Worm (Caenorhabditis elegans) whole organism, young adult: ENCODE measurements around the gene die-1.
A peak's percentile ranks its signal among the peaks of the same experiment; 100 is the strongest.

Experiments
- B0019.2 ChIP-seq: fragments of 200-800 bp; sonication (Bioruptor generic); conservative IDR thresholded peaks from 2 replicates; pipeline ENCODE4 v1.3.6; 2022; ENCODE audit warnings: missing genetic modification reagents, missing genetic modification characterization, missing compliant biosample characterization
- B0336.3 ChIP-seq: fragments of 200-800 bp; sonication (Bioruptor generic); IDR thresholded peaks from 2 replicates; pipeline ENCODE4 v1.3.6; 2022; ENCODE audit warnings: missing genetic modification characterization, missing compliant biosample characterization
- C06A6.2 ChIP-seq: fragments of 200-800 bp; sonication (Bioruptor generic); conservative IDR thresholded peaks from 2 replicates; pipeline ENCODE4 v1.3.6; 2022; ENCODE audit warnings: missing genetic modification characterization, missing compliant biosample characterization
- F23B12.7 ChIP-seq: sonication (generic microtip); optimal IDR thresholded peaks from 2 replicates; lab custom pipeline; 2017; ENCODE audit warnings: missing genetic modification characterization, mild to moderate bottlenecking, missing compliant biosample characterization, antibody characterized with exemption, moderate library complexity; ENCODE audit not compliant: insufficient read depth
- F55B11.4 ChIP-seq: sonication (generic microtip); optimal IDR thresholded peaks from 2 replicates; lab custom pipeline; 2016; ENCODE audit warnings: missing compliant biosample characterization, missing genetic modification characterization, borderline replicate concordance; ENCODE audit not compliant: insufficient read depth
- K11D2.4 ChIP-seq: fragments of 200-800 bp; sonication (Bioruptor generic); IDR thresholded peaks from 2 replicates; pipeline ENCODE4 v1.3.6; 2022; ENCODE audit warnings: missing genetic modification reagents, missing genetic modification characterization, missing compliant biosample characterization
- Y56A3A.18 ChIP-seq: fragments of 200-800 bp; sonication (Bioruptor generic); IDR thresholded peaks from 2 replicates; pipeline ENCODE4 v1.3.6; 2022; ENCODE audit warnings: missing genetic modification reagents, missing genetic modification characterization, missing compliant biosample characterization
- Y79H2A.3 ChIP-seq: fragments of 200-800 bp; sonication (Bioruptor generic); conservative IDR thresholded peaks from 2 replicates; pipeline ENCODE4 v1.3.6; 2022; ENCODE audit warnings: missing genetic modification reagents, missing genetic modification characterization, missing compliant biosample characterization
- akir-1 ChIP-seq: fragments of 200-800 bp; sonication (Bioruptor generic); optimal IDR thresholded peaks from 2 replicates; lab custom pipeline; 2018; ENCODE audit warnings: mild to moderate bottlenecking, missing genetic modification characterization, moderate library complexity, missing compliant biosample characterization
- ama-1 ChIP-seq, 3 experiments: fragments of 150-350 bp in 1 of 3; sonication (generic microtip) in 2 of 3; optimal IDR thresholded peaks; 2 replicates each; lab custom pipeline; 2014 to 2018; ENCODE audit warnings: missing biosample characterization in 2 of 3, missing genetic modification characterization in 2 of 3, missing genetic modification reagents in 2 of 3
- athp-1 ChIP-seq: sonication (generic microtip); optimal IDR thresholded peaks from 2 replicates; lab custom pipeline; 2017; ENCODE audit warnings: mild to moderate bottlenecking, missing genetic modification characterization, missing compliant biosample characterization
- bed-2 ChIP-seq: fragments of 200-800 bp; sonication (Bioruptor generic); IDR thresholded peaks from 2 replicates; pipeline ENCODE4 v1.3.6; 2022; ENCODE audit warnings: missing genetic modification reagents, missing genetic modification characterization, missing compliant biosample characterization
- ccch-3 ChIP-seq: fragments of 200-800 bp; sonication (Bioruptor generic); optimal IDR thresholded peaks from 2 replicates; lab custom pipeline; 2018; ENCODE audit warnings: mild to moderate bottlenecking, missing genetic modification characterization, missing compliant biosample characterization
- ceh-100 ChIP-seq: fragments of 200-800 bp; sonication (Bioruptor generic); IDR thresholded peaks from 2 replicates; pipeline ENCODE4 v1.3.6; 2022; ENCODE audit warnings: missing genetic modification reagents, missing genetic modification characterization, missing compliant biosample characterization
- ceh-40 ChIP-seq: fragments of 200-800 bp; sonication (Bioruptor generic); IDR thresholded peaks from 2 replicates; pipeline ENCODE4 v1.3.6; 2022; ENCODE audit warnings: missing genetic modification characterization, missing compliant biosample characterization
- egl-18 ChIP-seq: fragments of 200-800 bp; sonication (Bioruptor generic); IDR thresholded peaks from 2 replicates; pipeline ENCODE4 v1.3.6; 2022; ENCODE audit warnings: missing genetic modification reagents, missing genetic modification characterization, missing compliant biosample characterization
- hlh-12 ChIP-seq: sonication (generic microtip); optimal IDR thresholded peaks from 2 replicates; lab custom pipeline; 2016; ENCODE audit warnings: missing genetic modification characterization, missing compliant biosample characterization
- hmg-1.2 ChIP-seq: fragments of 200-800 bp; sonication (Bioruptor generic); IDR thresholded peaks from 2 replicates; pipeline ENCODE4 v1.3.6; 2022; ENCODE audit warnings: missing genetic modification reagents, missing genetic modification characterization, missing compliant biosample characterization
- hsf-1 ChIP-seq: fragments of 200-800 bp; sonication (Bioruptor generic); IDR thresholded peaks from 2 replicates; pipeline ENCODE4 v1.3.6; 2022; ENCODE audit warnings: missing genetic modification reagents, missing genetic modification characterization, missing compliant biosample characterization
- lin-35 ChIP-seq, 3 experiments: fragments of 150-350 bp in 2 of 3; sonication (generic microtip) in 1 of 3; optimal IDR thresholded peaks; 2 replicates each; lab custom pipeline; 2014 to 2018; ENCODE audit warnings: missing biosample characterization in 3 of 3, missing genetic modification characterization in 3 of 3, missing genetic modification reagents in 3 of 3
- lin-40 ChIP-seq: sonication (generic microtip); optimal IDR thresholded peaks from 2 replicates; lab custom pipeline; 2016; ENCODE audit warnings: missing genetic modification characterization, mild to moderate bottlenecking, missing compliant biosample characterization, missing genotype, missing genetic modification reagents
- lsy-27 ChIP-seq: sonication (generic microtip); optimal IDR thresholded peaks from 2 replicates; lab custom pipeline; 2017; ENCODE audit warnings: missing genetic modification characterization, mild to moderate bottlenecking, missing compliant biosample characterization, antibody characterized with exemption, missing genotype, borderline replicate concordance; ENCODE audit not compliant: insufficient read depth
- madf-6 ChIP-seq: fragments of 200-800 bp; sonication (Bioruptor generic); IDR thresholded peaks from 2 replicates; pipeline ENCODE4 v1.3.6; 2022; ENCODE audit warnings: missing genetic modification reagents, missing genetic modification characterization, missing compliant biosample characterization
- madf-8 ChIP-seq: fragments of 200-800 bp; sonication (Bioruptor generic); conservative IDR thresholded peaks from 2 replicates; pipeline ENCODE4 v1.3.6; 2022; ENCODE audit warnings: missing genetic modification reagents, missing genetic modification characterization, missing compliant biosample characterization
- mcd-1 ChIP-seq: fragments of 200-800 bp; sonication (Bioruptor generic); IDR thresholded peaks from 2 replicates; pipeline ENCODE4 v1.3.6; 2022; ENCODE audit warnings: missing genetic modification reagents, missing genetic modification characterization, missing compliant biosample characterization
- mes-4 ChIP-seq: sonication (generic microtip); optimal IDR thresholded peaks from 2 replicates; lab custom pipeline; 2016; ENCODE audit warnings: missing genotype, missing genetic modification characterization, missing compliant biosample characterization
- nhr-120 ChIP-seq: fragments of 200-800 bp; sonication (Bioruptor generic); IDR thresholded peaks from 2 replicates; pipeline ENCODE4 v1.3.6; 2022; ENCODE audit warnings: missing genetic modification characterization, missing compliant biosample characterization
- nhr-80 ChIP-seq: sonication (generic microtip); optimal IDR thresholded peaks from 2 replicates; lab custom pipeline; 2016; ENCODE audit warnings: missing genetic modification characterization, missing compliant biosample characterization
- nhr-90 ChIP-seq: sonication (generic microtip); optimal IDR thresholded peaks from 2 replicates; lab custom pipeline; 2016; ENCODE audit warnings: missing genotype, mild to moderate bottlenecking, missing genetic modification characterization, missing compliant biosample characterization
- pha-4 ChIP-seq: fragments of 150-350 bp; sonication (generic microtip); optimal IDR thresholded peaks from 2 replicates; lab custom pipeline; 2014; ENCODE audit warnings: missing biosample characterization, missing genetic modification reagents, missing genetic modification characterization
- rpc-1 ChIP-seq, 2 experiments: fragments of 150-350 bp in 1 of 2; sonication (generic microtip) in 1 of 2; optimal IDR thresholded peaks; 2 replicates each; lab custom pipeline; 2014 to 2018; ENCODE audit warnings: missing biosample characterization in 1 of 2, missing genetic modification characterization in 1 of 2, missing genetic modification reagents in 1 of 2, missing genotype in 1 of 2
- tbx-9 ChIP-seq: sonication (generic microtip); optimal IDR thresholded peaks from 2 replicates; lab custom pipeline; 2016; ENCODE audit warnings: borderline replicate concordance, missing genetic modification characterization, inconsistent platforms, missing compliant biosample characterization
- tlf-1 ChIP-seq: fragments of 200-800 bp; sonication (Bioruptor generic); optimal IDR thresholded peaks from 2 replicates; lab custom pipeline; 2018; ENCODE audit warnings: mild to moderate bottlenecking, missing genetic modification characterization, missing compliant biosample characterization
- ztf-28 ChIP-seq: fragments of 200-800 bp; sonication (Bioruptor generic); IDR thresholded peaks from 2 replicates; pipeline ENCODE4 v1.3.6; 2022; ENCODE audit warnings: missing genetic modification reagents, missing genetic modification characterization, missing compliant biosample characterization

Gene die-1

ce11 chrII:10094190-10094923 is 26.6 kb upstream of the die-1 start, which contains the start of gene lact-2:
lact-2 (plus strand) TSS chrII:10094873.
- TF ChIP-seq K11D2.4 (GFP tag; lab: Robert Waterston, UW): no peak
- TF ChIP-seq ccch-3 (GFP tag; lab: Kevin White, UChicago): no peak
- no peak for TF ChIP-seq B0336.3 (GFP tag; lab: Robert Waterston, UW)
- TF ChIP-seq nhr-80 (tag; lab: Kevin White, UChicago): peak; percentile 78
- no peak for TF ChIP-seq pha-4
- TF ChIP-seq ama-1 (optimal IDR thresholded peaks at IDR 0.05; lab: Kevin White, UChicago): no peak
- TF ChIP-seq ama-1 (GFP tag; optimal IDR thresholded peaks at IDR 0.05; lab: Kevin White, UChicago): no peak
- no peak for TF ChIP-seq F23B12.7 (tag; lab: Kevin White, UChicago)
- TF ChIP-seq B0019.2: no peak

ce11 chrII:10093120-10093519 is 25.4 kb upstream of the die-1 start:
- TF ChIP-seq egl-18 (GFP tag; lab: Robert Waterston, UW) (no peak), K11D2.4 (GFP tag; lab: Robert Waterston, UW) (no peak), tbx-9 (tag; lab: Kevin White, UChicago) (no peak), nhr-90 (tag; lab: Kevin White, UChicago) (no peak), hlh-12 (no peak), F23B12.7 (tag; lab: Kevin White, UChicago) (no peak), mes-4 (tag; lab: Kevin White, UChicago) (no peak), hmg-1.2 (no peak), akir-1 (GFP tag; lab: Kevin White, UChicago) (no peak), rpc-1 (optimal IDR thresholded peaks at IDR 0.05; lab: Kevin White, UChicago) (no peak), rpc-1 (tag; optimal IDR thresholded peaks at IDR 0.05; lab: Kevin White, UChicago) (no peak), tlf-1 (GFP tag; lab: Kevin White, UChicago) (no peak), ama-1 (optimal IDR thresholded peaks at IDR 0.05; lab: Kevin White, UChicago) (no peak), ama-1 (GFP tag; optimal IDR thresholded peaks at IDR 0.05; lab: Kevin White, UChicago) (no peak)
- TF ChIP-seq, all 124 proteins: peak for 0

- TF ChIP-seq hsf-1 (GFP tag; lab: Robert Waterston, UW) (0 out of 2 replicates have a peak, but pooled peaks have one; percentile 12), Y56A3A.18 (GFP tag; lab: Robert Waterston, UW) (no peak)
Observed at ce11 chrII:10084482-10084881, 16.8 kb upstream of the die-1 start.

ce11 chrII:10075794-10076193 is 8.1 kb upstream of the die-1 start:
- TF ChIP-seq Y79H2A.3: no peak
- no peak for TF ChIP-seq bed-2 (GFP tag; lab: Robert Waterston, UW)
- no peak for TF ChIP-seq athp-1 (tag; lab: Kevin White, UChicago)
- TF ChIP-seq madf-8 (GFP tag; lab: Robert Waterston, UW): no peak
- no peak for TF ChIP-seq mcd-1 (GFP tag; lab: Robert Waterston, UW)
- no peak for TF ChIP-seq ztf-28 (GFP tag; lab: Robert Waterston, UW)
- no peak for TF ChIP-seq lsy-27 (tag; lab: Kevin White, UChicago)
- no peak for TF ChIP-seq lin-35 (GFP tag; optimal IDR thresholded peaks at IDR 0.05; lab: Kevin White, UChicago)

- TF ChIP-seq lin-40: no peak
- TF ChIP-seq madf-6: no peak
- no peak for TF ChIP-seq ceh-100 (GFP tag; lab: Robert Waterston, UW)
- TF ChIP-seq F55B11.4: no peak
- TF ChIP-seq ceh-40: no peak
- TF ChIP-seq nhr-120 (GFP tag; lab: Robert Waterston, UW): no peak
- TF ChIP-seq C06A6.2 (GFP tag; lab: Robert Waterston, UW): no peak
- TF ChIP-seq Y79H2A.3: no peak
Observed at ce11 chrII:10073986-10074385, 6.3 kb upstream of the die-1 start.
